Worm (Caenorhabditis elegans) whole organism, L3 larva: ENCODE data around the gene him-18.

Experiments
- R02D3.7 ChIP-seq: fragments of 150-350 bp; optimal IDR thresholded peaks from 2 replicates; lab custom pipeline; 2014; ENCODE audit warnings: missing biosample characterization, missing genetic modification characterization
- ceh-28 ChIP-seq: fragments of 150-350 bp; optimal IDR thresholded peaks from 2 replicates; lab custom pipeline; 2014; ENCODE audit warnings: missing biosample characterization, missing genetic modification reagents, missing genetic modification characterization
- ceh-9 ChIP-seq: sonication (generic microtip); optimal IDR thresholded peaks from 2 replicates; lab custom pipeline; 2018; ENCODE audit warnings: missing biosample characterization, missing genetic modification characterization
- fkh-10 ChIP-seq: sonication (generic microtip); optimal IDR thresholded peaks from 2 replicates; lab custom pipeline; 2017; ENCODE audit warnings: missing biosample characterization, missing genetic modification reagents, missing genetic modification characterization
- lin-39 ChIP-seq: fragments of 150-350 bp; optimal IDR thresholded peaks from 2 replicates; lab custom pipeline; 2018; ENCODE audit warnings: missing biosample characterization, missing genetic modification reagents, missing genetic modification characterization
- mdl-1 ChIP-seq: fragments of 150-350 bp; optimal IDR thresholded peaks from 2 replicates; lab custom pipeline; 2014; ENCODE audit warnings: missing biosample characterization, missing genetic modification characterization
- nhr-11 ChIP-seq: fragments of 150-350 bp; optimal IDR thresholded peaks from 2 replicates; lab custom pipeline; 2014; ENCODE audit warnings: missing biosample characterization, missing genetic modification characterization
- nhr-25 ChIP-seq: sonication (generic microtip); optimal IDR thresholded peaks from 2 replicates; lab custom pipeline; 2017; ENCODE audit warnings: missing biosample characterization, missing genetic modification characterization
- nhr-28 ChIP-seq: fragments of 150-350 bp; optimal IDR thresholded peaks from 2 replicates; lab custom pipeline; 2014; ENCODE audit warnings: missing biosample characterization, missing genetic modification characterization
- nhr-76 ChIP-seq: fragments of 150-350 bp; sonication (generic microtip); optimal IDR thresholded peaks from 5 replicates; lab custom pipeline; 2014; ENCODE audit warnings: missing biosample characterization, missing genetic modification characterization
- skn-1 ChIP-seq: fragments of 150-350 bp; optimal IDR thresholded peaks from 2 replicates; lab custom pipeline; 2014; ENCODE audit warnings: missing biosample characterization, missing genetic modification characterization
- snpc-4 ChIP-seq: fragments of 150-350 bp; optimal IDR thresholded peaks from 2 replicates; lab custom pipeline; 2014; ENCODE audit warnings: missing biosample characterization, missing genetic modification characterization
- unc-39 ChIP-seq: sonication (generic microtip); optimal IDR thresholded peaks from 4 replicates; lab custom pipeline; 2017; ENCODE audit warnings: missing biosample characterization, missing genetic modification characterization
- zag-1 ChIP-seq: fragments of 150-350 bp; optimal IDR thresholded peaks from 2 replicates; lab custom pipeline; 2014; ENCODE audit warnings: missing biosample characterization, missing genetic modification characterization

- TF ChIP-seq ceh-9 (tag; lab: Kevin White, UChicago) (no peak), fkh-10 (GFP tag; lab: Kevin White, UChicago) (no peak), snpc-4 (tag; lab: Kevin White, UChicago) (no peak), R02D3.7 (tag; lab: Kevin White, UChicago) (no peak), skn-1 (no peak), ceh-28 (tag; lab: Kevin White, UChicago) (no peak), zag-1 (tag; lab: Kevin White, UChicago) (no peak), nhr-25 (tag; lab: Kevin White, UChicago) (no peak), lin-39 (tag; lab: Kevin White, UChicago) (no peak), unc-39 (tag; lab: Kevin White, UChicago) (no peak), nhr-76 (no peak), mdl-1 (tag; lab: Kevin White, UChicago) (no peak), nhr-11 (tag; lab: Kevin White, UChicago) (no peak), nhr-28 (no peak)
Measured at ce11 chrIII:4679963-4680484, 35.0 kb downstream of the him-18 start, which contains the start of gene srg-11.
